Worm (Caenorhabditis elegans): ENCODE results near the gene F07A11.5.

DNA sequence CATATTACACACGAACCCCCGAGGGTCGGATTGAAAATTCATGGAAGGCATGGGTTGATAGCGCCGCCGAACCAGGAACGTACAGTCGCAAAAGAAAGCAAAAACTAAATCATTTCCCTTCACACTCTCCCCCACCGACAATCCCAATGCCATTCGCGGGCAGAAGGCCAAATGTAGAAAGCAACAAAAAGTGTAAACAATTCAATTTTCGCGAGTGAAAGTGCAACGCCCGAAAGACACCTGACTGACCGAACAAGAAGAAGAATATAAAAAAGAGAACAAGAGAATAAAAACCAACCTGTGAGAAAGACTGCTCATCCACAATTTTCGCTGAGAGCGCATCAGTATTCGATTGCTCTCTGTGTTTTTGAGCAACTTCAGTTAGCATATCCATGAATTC, 5.6 kb downstream of the F07A11.5 start:
- peak; percentile 29; the same call in 1 of the 2 replicates for TF ChIP-seq flt-1 (GFP tag; IDR thresholded peaks at IDR 0.05)
- no peak for TF ChIP-seq ref-1 (GFP tag; conservative IDR thresholded peaks at IDR 0.05)
